Comparison of ENCODE assay signal across 3 fruit fly cellular contexts in the genomic region with DNA sequence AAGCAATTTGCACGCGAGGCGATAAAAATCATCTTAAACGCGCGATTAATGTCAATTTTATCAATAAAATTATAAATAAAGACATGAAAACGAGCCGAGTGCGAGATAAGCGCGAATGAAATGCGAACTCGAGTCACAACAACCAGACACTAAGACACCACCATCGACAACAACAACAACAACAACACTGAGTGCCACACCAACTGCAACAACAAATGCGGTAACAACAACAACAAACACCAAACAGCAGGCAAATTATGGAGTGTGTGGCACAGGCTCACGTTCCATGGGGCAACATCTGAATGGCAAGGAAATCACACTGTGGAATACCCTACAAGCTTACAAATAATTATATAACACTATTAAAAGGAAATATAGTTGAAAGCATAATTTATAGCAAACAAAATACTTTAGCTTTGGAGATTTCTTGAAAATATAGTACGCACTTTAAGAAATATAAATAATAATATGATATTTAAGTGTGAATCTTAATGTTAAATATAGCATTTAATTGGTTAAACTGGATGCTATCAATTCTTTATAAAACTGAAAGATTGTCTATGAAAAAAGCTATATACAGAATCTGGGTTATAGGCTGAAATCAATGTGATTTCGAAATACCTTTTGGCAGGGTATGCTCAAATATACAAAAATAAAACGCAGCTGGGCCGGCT.
TF ChIP-seq lines count a peak whose summit lies in the region.

No protein-coding gene starts in this region.

- TF ChIP-seq CTCF in whole organism, embryonic (GFP tag; optimal IDR thresholded peaks at IDR 0.05; lab: Kevin White, UChicago): no peak

TF ChIP-seq in whole organism, embryonic, 481 proteins besides CTCF, POLR2A, EP300 and RAD21:
- TF ChIP-seq Pdp1 (GFP tag; optimal IDR thresholded peaks at IDR 0.05; lab: Kevin White, UChicago) (peak in 1 of 2 experiments; percentile 43), D19A (tag; optimal IDR thresholded peaks at IDR 0.05; lab: Kevin White, UChicago) (peak; percentile 77), CG11723 (GFP tag; optimal IDR thresholded peaks at IDR 0.05; lab: Kevin White, UChicago) (no peak), CG4360 (GFP tag; IDR thresholded peaks at IDR 0.05; lab: Robert Waterston, UW) (peak; percentile 93)

TF ChIP-seq in whole organism, prepupa, 60 proteins besides CTCF, POLR2A, EP300 and RAD21 (continues in another document):
- TF ChIP-seq Eip93F (GFP tag; optimal IDR thresholded peaks at IDR 0.05; lab: Kevin White, UChicago) (no peak), fkh (GFP tag; optimal IDR thresholded peaks at IDR 0.05; lab: Kevin White, UChicago) (no peak), fd59A (GFP tag; optimal IDR thresholded peaks at IDR 0.05; lab: Kevin White, UChicago) (no peak), CG11902 (GFP tag; optimal IDR thresholded peaks at IDR 0.05; lab: Kevin White, UChicago) (no peak), Eip75B (GFP tag; optimal IDR thresholded peaks at IDR 0.05; lab: Kevin White, UChicago) (no peak), CG8119 (GFP tag; IDR thresholded peaks at IDR 0.05; lab: Robert Waterston, UW) (no peak), CG8319 (GFP tag; optimal IDR thresholded peaks at IDR 0.05; lab: Kevin White, UChicago) (no peak), achi (GFP tag; optimal IDR thresholded peaks at IDR 0.05; lab: Kevin White, UChicago) (no peak), Hr4 (GFP tag; optimal IDR thresholded peaks at IDR 0.05; lab: Kevin White, UChicago) (no peak), CG1621 (tag; optimal IDR thresholded peaks at IDR 0.05; lab: Kevin White, UChicago) (no peak), CG16779 (tag; optimal IDR thresholded peaks at IDR 0.05; lab: Kevin White, UChicago) (no peak), CG10631 (GFP tag; optimal IDR thresholded peaks at IDR 0.05; lab: Kevin White, UChicago) (peak; percentile 13), Met (GFP tag; optimal IDR thresholded peaks at IDR 0.05; lab: Kevin White, UChicago) (no peak), CG34406 (GFP tag; optimal IDR thresholded peaks at IDR 0.05; lab: Kevin White, UChicago) (no peak), CG8632 (GFP tag; optimal IDR thresholded peaks at IDR 0.05; lab: Kevin White, UChicago) (no peak), CG3032 (tag; optimal IDR thresholded peaks at IDR 0.05; lab: Kevin White, UChicago) (no peak), Gug (GFP tag; IDR thresholded peaks at IDR 0.05; lab: Robert Waterston, UW) (no peak), CG15336 (GFP tag; IDR thresholded peaks at IDR 0.05; lab: Robert Waterston, UW) (no peak), topi (GFP tag; optimal IDR thresholded peaks at IDR 0.05; lab: Kevin White, UChicago) (no peak), salr (GFP tag; optimal IDR thresholded peaks at IDR 0.05; lab: Kevin White, UChicago) (no peak), CG6276 (GFP tag; optimal IDR thresholded peaks at IDR 0.05; lab: Kevin White, UChicago) (no peak), CG6854 (GFP tag; optimal IDR thresholded peaks at IDR 0.05; lab: Kevin White, UChicago) (no peak), CG4318 (GFP tag; optimal IDR thresholded peaks at IDR 0.05; lab: Kevin White, UChicago) (no peak), Hr38 (GFP tag; optimal IDR thresholded peaks at IDR 0.05; lab: Kevin White, UChicago) (no peak), acj6 (GFP tag; optimal IDR thresholded peaks at IDR 0.05; lab: Kevin White, UChicago) (peak; percentile 0), CG7368 (GFP tag; optimal IDR thresholded peaks at IDR 0.05; lab: Kevin White, UChicago) (no peak), CG11294 (GFP tag; IDR thresholded peaks at IDR 0.05; lab: Robert Waterston, UW) (no peak), Sox102F (GFP tag; optimal IDR thresholded peaks at IDR 0.05; lab: Kevin White, UChicago) (no peak), esn (GFP tag; optimal IDR thresholded peaks at IDR 0.05; lab: Kevin White, UChicago) (peak; percentile 19), Lpt (GFP tag; optimal IDR thresholded peaks at IDR 0.05; lab: Kevin White, UChicago) (no peak), net (GFP tag; optimal IDR thresholded peaks at IDR 0.05; lab: Kevin White, UChicago) (no peak), Sox14 (GFP tag; optimal IDR thresholded peaks at IDR 0.05; lab: Kevin White, UChicago) (no peak), Sox15 (GFP tag; optimal IDR thresholded peaks at IDR 0.05; lab: Kevin White, UChicago) (no peak), CG31627 (GFP tag; optimal IDR thresholded peaks at IDR 0.05; lab: Kevin White, UChicago) (no peak), Ets96B (tag; optimal IDR thresholded peaks at IDR 0.05; lab: Kevin White, UChicago) (no peak), CG32006 (GFP tag; optimal IDR thresholded peaks at IDR 0.05; lab: Kevin White, UChicago) (peak; percentile 11), svp (GFP tag; lab: Kevin White, UChicago) (no peak), ss (GFP tag; optimal IDR thresholded peaks at IDR 0.05; lab: Kevin White, UChicago) (peak in 1 of 2 experiments; percentile 31), OdsH (GFP tag; optimal IDR thresholded peaks at IDR 0.05; lab: Kevin White, UChicago) (no peak), lz (GFP tag; optimal IDR thresholded peaks at IDR 0.05; lab: Kevin White, UChicago) (no peak), Eip78C (GFP tag; lab: Kevin White, UChicago) (peak; percentile 76), CG9139 (GFP tag; optimal IDR thresholded peaks at IDR 0.05; lab: Kevin White, UChicago) (no peak)

TF ChIP-seq in whole organism, pupa, 21 proteins besides CTCF, POLR2A, EP300 and RAD21:
- TF ChIP-seq CG10348 (GFP tag; IDR thresholded peaks at IDR 0.05; lab: Robert Waterston, UW): no peak
- no peak for TF ChIP-seq CG34367 (tag; optimal IDR thresholded peaks at IDR 0.05; lab: Kevin White, UChicago)
- TF ChIP-seq CG4496 (GFP tag; IDR thresholded peaks at IDR 0.05; lab: Robert Waterston, UW): no peak
- TF ChIP-seq rn (GFP tag; IDR thresholded peaks at IDR 0.05; lab: Robert Waterston, UW): no peak
- no peak for TF ChIP-seq CG8301 (tag; optimal IDR thresholded peaks at IDR 0.05; lab: Kevin White, UChicago)
- peak; percentile 30 for TF ChIP-seq CG14655 (GFP tag; optimal IDR thresholded peaks at IDR 0.05; lab: Kevin White, UChicago)
- no peak for TF ChIP-seq CG15710 (tag; optimal IDR thresholded peaks at IDR 0.05; lab: Kevin White, UChicago)
- TF ChIP-seq CG12605 (GFP tag; IDR thresholded peaks at IDR 0.05; lab: Robert Waterston, UW): no peak
- TF ChIP-seq CG13204 (GFP tag; optimal IDR thresholded peaks at IDR 0.05; lab: Kevin White, UChicago): no peak
- peak; percentile 5 for TF ChIP-seq CG9948 (tag; optimal IDR thresholded peaks at IDR 0.05; lab: Kevin White, UChicago)
- no peak for TF ChIP-seq fd96Ca (GFP tag; IDR thresholded peaks at IDR 0.05; lab: Robert Waterston, UW)
- TF ChIP-seq CG32121 (GFP tag; IDR thresholded peaks at IDR 0.05; lab: Robert Waterston, UW): no peak
- no peak for TF ChIP-seq CG17806 (tag; optimal IDR thresholded peaks at IDR 0.05; lab: Kevin White, UChicago)
- no peak for TF ChIP-seq EcR (GFP tag; optimal IDR thresholded peaks at IDR 0.05; lab: Kevin White, UChicago)
- no peak for TF ChIP-seq Pif1A (GFP tag; optimal IDR thresholded peaks at IDR 0.05; lab: Kevin White, UChicago)
- no peak for TF ChIP-seq Ets98B (GFP tag; IDR thresholded peaks at IDR 0.05; lab: Robert Waterston, UW)
- no peak for TF ChIP-seq D1 (tag; optimal IDR thresholded peaks at IDR 0.05; lab: Kevin White, UChicago)
- no peak for TF ChIP-seq Pif1B (GFP tag; optimal IDR thresholded peaks at IDR 0.05; lab: Kevin White, UChicago)
- TF ChIP-seq Snoo (tag; optimal IDR thresholded peaks at IDR 0.05; lab: Kevin White, UChicago): no peak
- no peak for TF ChIP-seq gl (tag; optimal IDR thresholded peaks at IDR 0.05; lab: Kevin White, UChicago)
- peak; percentile 51 for TF ChIP-seq CG8159 (tag; optimal IDR thresholded peaks at IDR 0.05; lab: Kevin White, UChicago)
